Fruit fly (Drosophila melanogaster) whole organism, embryonic: ENCODE data around the gene CG10984.

ENCODE experiments used
- Adf1 ChIP-seq: fragments of 200-800 bp; sonication (Bioruptor generic); IDR thresholded peaks from 2 replicates; pipeline ENCODE4 v1.3.6; 2022; ENCODE audit warnings: missing biosample characterization, missing genetic modification characterization
- BEAF-32 ChIP-seq: fragments of 200-800 bp; sonication (Bioruptor generic); optimal IDR thresholded peaks from 3 replicates; lab custom pipeline; 2017; ENCODE audit warnings: missing biosample characterization, missing genetic modification characterization, mild to moderate bottlenecking, moderate library complexity, missing genetic modification reagents
- CG11398 ChIP-seq: fragments of 200-800 bp; sonication (Bioruptor generic); optimal IDR thresholded peaks from 2 replicates; lab custom pipeline; 2016; ENCODE audit warnings: missing biosample characterization, missing genetic modification characterization
- CG12155 ChIP-seq: fragments of 200-800 bp; sonication (Bioruptor generic); optimal IDR thresholded peaks from 3 replicates; lab custom pipeline; 2016; ENCODE audit warnings: missing biosample characterization, missing genetic modification characterization
- CG16813 ChIP-seq: fragments of 200-800 bp; sonication (Bioruptor generic); IDR thresholded peaks from 3 replicates; pipeline ENCODE4 v1.3.6; 2022; ENCODE audit warnings: missing biosample characterization, missing genetic modification characterization; ENCODE audit not compliant: partially characterized antibody
- CG18619 ChIP-seq: fragments of 200-800 bp; sonication (Bioruptor generic); optimal IDR thresholded peaks from 3 replicates; lab custom pipeline; 2017; ENCODE audit warnings: missing biosample characterization, mild to moderate bottlenecking, missing genetic modification characterization
- CG34224 ChIP-seq: fragments of 200-800 bp; sonication (Bioruptor generic); IDR thresholded peaks from 3 replicates; pipeline ENCODE4 v1.3.6; 2022; ENCODE audit warnings: missing biosample characterization, missing genetic modification characterization; ENCODE audit not compliant: partially characterized antibody
- CG4328 ChIP-seq: fragments of 200-800 bp; sonication (Bioruptor generic); optimal IDR thresholded peaks from 3 replicates; lab custom pipeline; 2017; ENCODE audit warnings: missing biosample characterization, missing genetic modification reagents, missing genetic modification characterization
- CG6765 ChIP-seq: fragments of 200-800 bp; sonication (Bioruptor generic); optimal IDR thresholded peaks from 3 replicates; lab custom pipeline; 2017; ENCODE audit warnings: missing biosample characterization, mild to moderate bottlenecking, missing genetic modification characterization
- CG6791 ChIP-seq: fragments of 200-800 bp; sonication (Bioruptor generic); IDR thresholded peaks from 3 replicates; pipeline ENCODE4 v1.3.6; 2022; ENCODE audit warnings: missing biosample characterization, missing genetic modification characterization; ENCODE audit not compliant: partially characterized antibody
- CG9215 ChIP-seq: fragments of 200-800 bp; sonication (Bioruptor generic); IDR thresholded peaks from 2 replicates; pipeline ENCODE4 v1.3.6; 2022; ENCODE audit warnings: missing biosample characterization, missing genetic modification characterization
- D19A ChIP-seq: fragments of 200-800 bp; optimal IDR thresholded peaks from 3 replicates; lab custom pipeline; 2019; ENCODE audit warnings: missing biosample characterization, mild to moderate bottlenecking, missing genetic modification characterization, moderate library complexity
- D19B ChIP-seq: fragments of 200-800 bp; sonication (Bioruptor generic); optimal IDR thresholded peaks from 2 replicates; lab custom pipeline; 2017; ENCODE audit warnings: missing biosample characterization, mild to moderate bottlenecking, missing genetic modification characterization
- Dll ChIP-seq: fragments of 200-800 bp; sonication (Bioruptor generic); IDR thresholded peaks from 4 replicates; pipeline ENCODE4 v1.3.6; 2022; ENCODE audit warnings: missing biosample characterization, missing genetic modification characterization; ENCODE audit not compliant: partially characterized antibody
- Dp ChIP-seq: fragments of 200-800 bp; sonication (Bioruptor generic); optimal IDR thresholded peaks from 2 replicates; lab custom pipeline; 2018; ENCODE audit warnings: missing biosample characterization, mild to moderate bottlenecking, missing genetic modification characterization, moderate library complexity
- E2f2 ChIP-seq: fragments of 200-800 bp; sonication (Bioruptor generic); IDR thresholded peaks from 2 replicates; pipeline ENCODE4 v1.3.6; 2022; ENCODE audit warnings: missing biosample characterization, missing genetic modification characterization
- Fer3 ChIP-seq: fragments of 200-800 bp; sonication (Bioruptor generic); optimal IDR thresholded peaks from 2 replicates; lab custom pipeline; 2018; ENCODE audit warnings: missing biosample characterization, mild to moderate bottlenecking, missing genetic modification characterization, moderate library complexity
- HLH4C ChIP-seq: fragments of 200-800 bp; sonication (Bioruptor generic); IDR thresholded peaks from 3 replicates; pipeline ENCODE4 v1.3.6; 2022; ENCODE audit warnings: missing biosample characterization, missing genetic modification characterization; ENCODE audit not compliant: partially characterized antibody
- Lhr ChIP-seq: fragments of 200-800 bp; sonication (Bioruptor generic); optimal IDR thresholded peaks from 3 replicates; lab custom pipeline; 2017; ENCODE audit warnings: mild to moderate bottlenecking, missing biosample characterization, missing genetic modification reagents, missing genetic modification characterization
- NFAT ChIP-seq: fragments of 200-800 bp; sonication (Bioruptor generic); IDR thresholded peaks from 2 replicates; pipeline ENCODE4 v1.3.6; 2022; ENCODE audit warnings: missing biosample characterization, missing genetic modification characterization
- Scr ChIP-seq: fragments of 200-800 bp; sonication (Bioruptor generic); IDR thresholded peaks from 2 replicates; pipeline ENCODE4 v1.3.6; 2022; ENCODE audit warnings: missing biosample characterization, missing genetic modification characterization; ENCODE audit not compliant: partially characterized antibody
- Sin3A ChIP-seq: fragments of >200 bp; optimal IDR thresholded peaks from 2 replicates; lab custom pipeline; 2018
- abd-A ChIP-seq: fragments of 200-800 bp; sonication (Bioruptor generic); optimal IDR thresholded peaks from 3 replicates; lab custom pipeline; 2019; ENCODE audit warnings: missing biosample characterization, mild to moderate bottlenecking, missing genetic modification characterization, moderate library complexity
- ac ChIP-seq: fragments of 200-800 bp; sonication (Bioruptor generic); optimal IDR thresholded peaks from 3 replicates; lab custom pipeline; 2017; ENCODE audit warnings: missing biosample characterization, mild to moderate bottlenecking, missing genetic modification characterization
- dati ChIP-seq: fragments of 200-800 bp; sonication (Bioruptor generic); IDR thresholded peaks from 2 replicates; pipeline ENCODE4 v1.3.6; 2022; ENCODE audit warnings: missing biosample characterization, missing genetic modification characterization
- ewg ChIP-seq: fragments of 200-800 bp; sonication (Bioruptor generic); optimal IDR thresholded peaks from 3 replicates; lab custom pipeline; 2017; ENCODE audit warnings: mild to moderate bottlenecking, missing biosample characterization, missing genetic modification reagents, missing genetic modification characterization
- grn ChIP-seq: fragments of 200-800 bp; sonication (Bioruptor generic); optimal IDR thresholded peaks from 3 replicates; lab custom pipeline; 2017; ENCODE audit warnings: missing biosample characterization, missing genetic modification characterization
- hb ChIP-seq: fragments of 200-800 bp; sonication (Bioruptor generic); IDR thresholded peaks from 3 replicates; pipeline ENCODE4 v1.3.6; 2022; ENCODE audit warnings: missing biosample characterization, missing genetic modification characterization; ENCODE audit not compliant: partially characterized antibody
- hbn ChIP-seq: fragments of 200-800 bp; sonication (Bioruptor generic); IDR thresholded peaks from 2 replicates; pipeline ENCODE4 v1.3.6; 2022; ENCODE audit warnings: missing biosample characterization, missing genetic modification characterization; ENCODE audit not compliant: partially characterized antibody
- insv ChIP-seq, 2 experiments: fragments of 200-800 bp; sonication (Bioruptor generic); optimal IDR thresholded peaks; 3 replicates each; lab custom pipeline; 2016 to 2018; ENCODE audit warnings: missing biosample characterization in 2 of 2, missing genetic modification characterization in 2 of 2
- inv ChIP-seq: fragments of 200-800 bp; sonication (Bioruptor generic); IDR thresholded peaks from 2 replicates; pipeline ENCODE4 v1.3.6; 2022; ENCODE audit warnings: missing biosample characterization, missing genetic modification characterization; ENCODE audit not compliant: partially characterized antibody
- onecut ChIP-seq: fragments of 200-800 bp; sonication (Bioruptor generic); IDR thresholded peaks from 2 replicates; pipeline ENCODE4 v1.3.6; 2022; ENCODE audit warnings: missing biosample characterization, missing genetic modification characterization
- sens ChIP-seq: fragments of 200-800 bp; sonication (Bioruptor generic); peaks from one replicate; lab custom pipeline; 2016; ENCODE audit warnings: missing biosample characterization, missing genetic modification characterization
- slp2 ChIP-seq: fragments of 200-800 bp; sonication (Bioruptor generic); optimal IDR thresholded peaks from 2 replicates; lab custom pipeline; 2016; ENCODE audit warnings: missing biosample characterization, missing genetic modification characterization
- tna ChIP-seq: fragments of 200-800 bp; sonication (Bioruptor generic); IDR thresholded peaks from 2 replicates; pipeline ENCODE4 v1.3.6; 2022; ENCODE audit warnings: missing biosample characterization, missing genetic modification characterization; ENCODE audit not compliant: partially characterized antibody

The CG10984 gene

dm6 chr3L:12745121-12745770, 4.7 kb upstream of the CG10984 start, which contains the start of gene CG32109 (continued):
- TF ChIP-seq sens (GFP tag; lab: Kevin White, UChicago) (peak; percentile 54), D19B (GFP tag; lab: Kevin White, UChicago) (peak; percentile 31)

- peak; percentile 27; the same call in 1 of the 2 replicates for TF ChIP-seq inv (GFP tag; lab: Robert Waterston, UW)
- no peak for TF ChIP-seq CG18619 (GFP tag; lab: Kevin White, UChicago)
- no peak for TF ChIP-seq Fer3 (tag; lab: Kevin White, UChicago)
- no peak for TF ChIP-seq CG9215 (GFP tag; lab: Robert Waterston, UW)
- TF ChIP-seq ac (GFP tag; lab: Kevin White, UChicago): no peak
- peak; percentile 43; the same call in 1 of the 2 replicates for TF ChIP-seq tna (GFP tag; lab: Robert Waterston, UW)
- peak; percentile 42; the same call in 1 of the 3 replicates for TF ChIP-seq CG6791
- no peak for TF ChIP-seq slp2
- TF ChIP-seq CG4328 (GFP tag; lab: Kevin White, UChicago): no peak
- peak; percentile 55; the same call in 1 of the 3 replicates for TF ChIP-seq hb
- TF ChIP-seq HLH4C (GFP tag; lab: Robert Waterston, UW): peak; percentile 83
These were observed 3.7 kb upstream of the CG10984 start for dm6 chr3L:12746241-12746640.

dm6 chr3L:12748711-12749566, 980 bp upstream of the CG10984 start:
- TF ChIP-seq Dp (GFP tag; lab: Kevin White, UChicago) (peak; percentile 34), insv (GFP tag; optimal IDR thresholded peaks at IDR 0.05; lab: Kevin White, UChicago) (peak; percentile 55 to 93), D19A (tag; lab: Kevin White, UChicago) (peak; percentile 93), grn (GFP tag; lab: Kevin White, UChicago) (peak; percentile 13), abd-A (tag; lab: Kevin White, UChicago) (no peak), Dll (GFP tag; lab: Robert Waterston, UW) (0 out of 4 replicates have a peak, but pooled peaks have one; percentile 39), Sin3A (lab: Kevin White, UChicago) (no peak), Lhr (GFP tag; lab: Kevin White, UChicago) (no peak), Scr (GFP tag; lab: Robert Waterston, UW) (peak; percentile 42; the same call in 1 of the 2 replicates), CG6765 (GFP tag; lab: Kevin White, UChicago) (no peak), ewg (peak; percentile 82), NFAT (GFP tag; lab: Robert Waterston, UW) (no peak), CG12155 (GFP tag; lab: Kevin White, UChicago) (no peak), CG16813 (GFP tag; lab: Robert Waterston, UW) (peak; percentile 33; the same call in 1 of the 3 replicates), CG34224 (GFP tag; lab: Robert Waterston, UW) (peak; percentile 43; the same call in 1 of the 3 replicates), BEAF-32 (peak; percentile 49), Adf1 (GFP tag; lab: Robert Waterston, UW) (no peak), D19B (GFP tag; lab: Kevin White, UChicago) (no peak), CG11398 (GFP tag; lab: Kevin White, UChicago) (no peak), dati (GFP tag; lab: Robert Waterston, UW) (no peak), E2f2 (GFP tag; lab: Robert Waterston, UW) (peak; percentile 30; the same call in 1 of the 2 replicates), onecut (GFP tag; lab: Robert Waterston, UW) (peak; percentile 83), hbn (GFP tag; lab: Robert Waterston, UW) (no peak)
- TF ChIP-seq, all 482 proteins: peak for 12
